Worm (Caenorhabditis elegans): ENCODE results near the gene C02F5.5.

ce11 chrIII:8268296-8268695 lies 32.3 kb downstream of the C02F5.5 start, which contains the start of the genes F09G8.7 and crn-7:
- TF ChIP-seq ama-1 (optimal IDR thresholded peaks at IDR 0.05), result no peak
- no peak for TF ChIP-seq F13C5.2 (tag; optimal IDR thresholded peaks at IDR 0.05)
- TF ChIP-seq tra-4 (tag; optimal IDR thresholded peaks at IDR 0.05), result no peak
- no peak for TF ChIP-seq ceh-36 (tag; optimal IDR thresholded peaks at IDR 0.05)
- no peak for TF ChIP-seq ets-7 (tag; optimal IDR thresholded peaks at IDR 0.05)
- no peak for TF ChIP-seq B0310.2 (tag; optimal IDR thresholded peaks at IDR 0.05)
- TF ChIP-seq pes-1 (GFP tag; IDR thresholded peaks at IDR 0.05), result no peak
- no peak for TF ChIP-seq flt-1 (GFP tag; IDR thresholded peaks at IDR 0.05)
- no peak for TF ChIP-seq hmg-4 (GFP tag; optimal IDR thresholded peaks at IDR 0.05)
- no peak for TF ChIP-seq tbx-11 (GFP tag; IDR thresholded peaks at IDR 0.05)
- TF ChIP-seq aly-1 (tag; optimal IDR thresholded peaks at IDR 0.05), result no peak
- no peak for TF ChIP-seq scrt-1 (GFP tag; IDR thresholded peaks at IDR 0.05)
- TF ChIP-seq hmbx-1 (tag; optimal IDR thresholded peaks at IDR 0.05), result no peak
- no peak for TF ChIP-seq tbx-37 (GFP tag; conservative IDR thresholded peaks at IDR 0.05)

Measured in whole organism, early embryonic.